Fruit fly (Drosophila melanogaster): ENCODE data around the gene Sfp24Ba.
A peak's percentile ranks its signal among the peaks of the same experiment; 100 is the strongest.

Gene Sfp24Ba

DNA sequence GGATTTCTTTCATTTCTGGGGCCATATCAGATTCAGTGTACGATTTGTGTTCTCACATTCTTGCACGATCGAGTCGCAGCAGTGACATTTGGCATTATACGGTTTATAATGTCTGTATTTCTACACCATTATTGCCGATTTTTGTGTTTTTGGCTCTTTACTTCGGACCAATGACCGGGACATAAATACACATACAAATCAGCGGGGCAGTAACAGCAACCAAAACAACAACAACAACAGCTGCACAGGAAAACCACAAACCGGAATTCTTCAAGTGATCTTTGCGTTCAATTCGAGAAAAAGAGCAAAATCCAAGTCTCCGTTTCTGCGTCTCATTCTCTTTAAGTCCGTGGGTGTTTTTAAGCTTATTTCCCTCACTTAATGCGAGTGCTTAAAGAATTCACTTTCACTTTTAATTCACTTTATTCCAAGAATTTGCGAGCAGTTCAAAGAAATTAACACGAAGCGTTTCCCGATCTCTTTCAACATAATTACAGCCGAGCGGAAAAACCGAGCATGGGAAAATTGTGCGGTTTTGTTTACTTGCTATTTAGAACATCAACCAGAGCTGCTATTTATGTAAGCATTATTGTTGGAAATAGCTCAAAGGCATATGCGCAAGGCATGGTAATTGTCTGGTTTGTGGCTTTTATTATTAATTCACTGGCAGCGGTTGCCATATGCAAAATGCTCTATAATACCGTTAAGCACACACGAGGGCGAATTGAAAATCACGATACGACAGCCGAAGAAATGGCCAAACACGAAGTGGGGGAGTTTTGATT is 36.9 kb downstream of the Sfp24Ba start:
- TF ChIP-seq Pdp1 (GFP tag; optimal IDR thresholded peaks at IDR 0.05) (peak in 1 of 2 experiments; percentile 68), CG14441 (GFP tag; IDR thresholded peaks at IDR 0.05) (no peak), twi (tag; optimal IDR thresholded peaks at IDR 0.05) (peak; percentile 84), CG6654 (GFP tag; optimal IDR thresholded peaks at IDR 0.05) (no peak), CG4360 (GFP tag; IDR thresholded peaks at IDR 0.05) (peak; percentile 53), Blimp-1 (GFP tag; optimal IDR thresholded peaks at IDR 0.05) (peak; percentile 54)

DNA sequence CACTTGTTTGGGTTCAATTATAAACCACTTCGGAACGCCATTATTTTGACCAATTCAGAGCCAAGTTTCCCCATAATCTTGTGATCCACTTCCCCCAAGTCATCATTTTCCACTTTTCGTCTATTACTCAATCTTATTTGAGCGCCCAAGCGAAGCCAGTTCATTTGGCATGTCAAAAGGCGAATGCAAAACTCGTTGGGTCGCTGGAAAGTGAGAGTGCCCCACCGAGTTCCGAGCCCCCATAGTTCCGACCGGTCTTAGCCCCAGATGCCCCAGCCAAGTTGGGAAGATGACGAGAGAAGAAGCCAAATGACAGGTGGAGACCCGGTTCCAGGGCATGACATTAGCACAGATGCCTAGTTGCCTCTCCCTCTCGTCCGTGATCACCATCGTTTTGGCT is 37.6 kb downstream of the Sfp24Ba start:
- no peak for TF ChIP-seq usp (GFP tag; optimal IDR thresholded peaks at IDR 0.05)
- TF ChIP-seq CG6175 (GFP tag; IDR thresholded peaks at IDR 0.05): 0 out of 3 replicates have a peak, but pooled peaks have one; percentile 30
- TF ChIP-seq lmd (GFP tag; IDR thresholded peaks at IDR 0.05): no peak
- TF ChIP-seq CG12769 (tag; optimal IDR thresholded peaks at IDR 0.05): peak; percentile 36
- peak; percentile 56 for TF ChIP-seq pros (GFP tag; optimal IDR thresholded peaks at IDR 0.05)
- peak; percentile 95 for TF ChIP-seq Blimp-1 (GFP tag; optimal IDR thresholded peaks at IDR 0.05)
- no peak for TF ChIP-seq bcd (GFP tag; optimal IDR thresholded peaks at IDR 0.05)
- TF ChIP-seq sug (tag; optimal IDR thresholded peaks at IDR 0.05): no peak
- peak in 1 of 2 experiments; percentile 24 for TF ChIP-seq Hr78 (GFP tag; optimal IDR thresholded peaks at IDR 0.05)
- TF ChIP-seq CG13894 (tag; optimal IDR thresholded peaks at IDR 0.05): peak; percentile 15
- TF ChIP-seq Med (GFP tag): peak; percentile 66
- no peak for TF ChIP-seq CG7987 (GFP tag; optimal IDR thresholded peaks at IDR 0.05)

DNA sequence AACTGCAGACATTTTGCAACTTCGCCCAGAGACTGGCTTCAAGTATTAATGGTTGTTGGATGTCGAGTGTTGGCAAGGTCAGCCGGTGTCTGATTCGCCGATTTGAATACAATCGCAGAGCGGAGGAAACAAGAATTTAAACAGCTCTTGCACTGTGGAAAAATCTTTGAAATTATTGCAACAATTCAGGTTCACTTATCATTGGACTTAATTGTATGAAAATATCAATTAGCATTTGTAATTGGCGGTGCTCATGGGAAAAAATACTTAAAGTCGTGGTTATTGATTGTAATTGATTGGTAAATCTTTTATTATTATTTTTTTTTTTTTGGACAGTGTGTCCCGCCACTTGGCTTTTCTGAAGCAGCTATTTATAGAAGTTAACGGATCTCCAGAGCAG is 38.9 kb downstream of the Sfp24Ba start:
- no peak for TF ChIP-seq Poxn (GFP tag; IDR thresholded peaks at IDR 0.05)
- no peak for TF ChIP-seq CG7963 (GFP tag; IDR thresholded peaks at IDR 0.05; ENCODE audit: partially characterized antibody)
- no peak for TF ChIP-seq eyg (GFP tag; optimal IDR thresholded peaks at IDR 0.05)
- no peak for TF ChIP-seq CG10565 (GFP tag; optimal IDR thresholded peaks at IDR 0.05)
- no peak for TF ChIP-seq Hr78 (GFP tag; optimal IDR thresholded peaks at IDR 0.05)
- no peak for TF ChIP-seq crp (GFP tag; optimal IDR thresholded peaks at IDR 0.05)
- no peak for TF ChIP-seq CG14050 (GFP tag; IDR thresholded peaks at IDR 0.05)
- TF ChIP-seq ems (GFP tag; optimal IDR thresholded peaks at IDR 0.05): no peak
- TF ChIP-seq CG30020 (tag; optimal IDR thresholded peaks at IDR 0.05): no peak
- TF ChIP-seq ato (GFP tag; IDR thresholded peaks at IDR 0.05; ENCODE audit: partially characterized antibody): no peak
- no peak for TF ChIP-seq CG6765 (GFP tag; optimal IDR thresholded peaks at IDR 0.05)
- no peak for TF ChIP-seq CG7271 (tag; optimal IDR thresholded peaks at IDR 0.05)
- TF ChIP-seq phol (tag; optimal IDR thresholded peaks at IDR 0.05): no peak
- no peak for TF ChIP-seq CG33557 (GFP tag; optimal IDR thresholded peaks at IDR 0.05)
- TF ChIP-seq CG12659 (GFP tag; optimal IDR thresholded peaks at IDR 0.05): no peak
- no peak for TF ChIP-seq CG15601 (tag; optimal IDR thresholded peaks at IDR 0.05)
- peak; percentile 75 for TF ChIP-seq CG2120 (GFP tag; optimal IDR thresholded peaks at IDR 0.05)
- TF ChIP-seq kni (GFP tag; optimal IDR thresholded peaks at IDR 0.05): no peak
- TF ChIP-seq CG16813 (GFP tag; IDR thresholded peaks at IDR 0.05; ENCODE audit: partially characterized antibody): no peak
- peak; percentile 5 for TF ChIP-seq CG12769 (tag; optimal IDR thresholded peaks at IDR 0.05)
- no peak for TF ChIP-seq br (optimal IDR thresholded peaks at IDR 0.05)
- TF ChIP-seq CG4328 (GFP tag; optimal IDR thresholded peaks at IDR 0.05): no peak
- no peak for TF ChIP-seq h (optimal IDR thresholded peaks at IDR 0.05)
- TF ChIP-seq exex (tag; optimal IDR thresholded peaks at IDR 0.05): no peak
- TF ChIP-seq CG13775 (GFP tag; optimal IDR thresholded peaks at IDR 0.05): peak; percentile 11
- TF ChIP-seq CG11560 (tag; IDR thresholded peaks at IDR 0.05): no peak
- TF ChIP-seq chinmo (GFP tag; IDR thresholded peaks at IDR 0.05; ENCODE audit: partially characterized antibody): 0 out of 4 replicates have a peak, but pooled peaks have one; percentile 42
- TF ChIP-seq hth (optimal IDR thresholded peaks at IDR 0.05): no peak
- TF ChIP-seq HLHmδ (GFP tag; optimal IDR thresholded peaks at IDR 0.05): no peak
- no peak for TF ChIP-seq ssp (GFP tag; IDR thresholded peaks at IDR 0.05)
- TF ChIP-seq CG12104 (GFP tag; optimal IDR thresholded peaks at IDR 0.05): no peak
